Fruit fly (Drosophila melanogaster): ENCODE measurements around the gene CG16782.

CG16782 gene

dm6 chrX:3432928-3433327 is 27.1 kb downstream of the CG16782 start (continued):
- TF ChIP-seq Hr51 (GFP tag; optimal IDR thresholded peaks at IDR 0.05) (peak in 1 of 2 experiments; percentile 62), CG5953 (GFP tag; IDR thresholded peaks at IDR 0.05) (peak; percentile 74), CG17385 (GFP tag; optimal IDR thresholded peaks at IDR 0.05) (peak; percentile 13), E2f2 (GFP tag; IDR thresholded peaks at IDR 0.05) (0 out of 2 replicates have a peak, but pooled peaks have one; percentile 20), danr (GFP tag; IDR thresholded peaks at IDR 0.05) (0 out of 2 replicates have a peak, but pooled peaks have one; percentile 17), HLH3B (GFP tag; IDR thresholded peaks at IDR 0.05) (peak; percentile 52; the same call in 1 of the 2 replicates), CG18262 (tag; optimal IDR thresholded peaks at IDR 0.05) (peak; percentile 8), Sox102F (GFP tag; optimal IDR thresholded peaks at IDR 0.05) (peak; percentile 73), Taf1 (GFP tag; IDR thresholded peaks at IDR 0.05) (no peak), CG14014 (GFP tag; IDR thresholded peaks at IDR 0.05) (peak; percentile 53; the same call in 1 of the 2 replicates), bbx (GFP tag; IDR thresholded peaks at IDR 0.05; ENCODE audit: partially characterized antibody) (no peak), caup (GFP tag; optimal IDR thresholded peaks at IDR 0.05; ENCODE audit: severe bottlenecking) (no peak), CG9727 (GFP tag; optimal IDR thresholded peaks at IDR 0.05) (no peak), al (GFP tag; IDR thresholded peaks at IDR 0.05) (peak; percentile 39; the same call in 1 of the 2 replicates), fd102C (GFP tag; optimal IDR thresholded peaks at IDR 0.05) (no peak), CG6654 (GFP tag; optimal IDR thresholded peaks at IDR 0.05) (no peak), Ets65A (GFP tag) (peak; percentile 87), ato (GFP tag; IDR thresholded peaks at IDR 0.05; ENCODE audit: partially characterized antibody) (no peak), CG8944 (GFP tag; optimal IDR thresholded peaks at IDR 0.05) (peak; percentile 8), CG10565 (GFP tag; optimal IDR thresholded peaks at IDR 0.05) (no peak), sqz (GFP tag; optimal IDR thresholded peaks at IDR 0.05) (peak; percentile 1), CG4282 (GFP tag; optimal IDR thresholded peaks at IDR 0.05) (no peak), Ptx1 (GFP tag; IDR thresholded peaks at IDR 0.05) (peak; percentile 51), H2.0 (GFP tag; IDR thresholded peaks at IDR 0.05) (peak; percentile 65), zfh2 (GFP tag; optimal IDR thresholded peaks at IDR 0.05) (peak; percentile 1), Eip74EF (GFP tag; optimal IDR thresholded peaks at IDR 0.05) (no peak), CG9876 (GFP tag; optimal IDR thresholded peaks at IDR 0.05) (peak; percentile 30), CG7372 (GFP tag; IDR thresholded peaks at IDR 0.05) (no peak), so (GFP tag; IDR thresholded peaks at IDR 0.05) (peak; percentile 31; the same call in 1 of the 3 replicates), Mes4 (GFP tag; optimal IDR thresholded peaks at IDR 0.05) (no peak), CG7786 (GFP tag; optimal IDR thresholded peaks at IDR 0.05) (peak; percentile 35), otp (GFP tag; IDR thresholded peaks at IDR 0.05) (0 out of 3 replicates have a peak, but pooled peaks have one; percentile 23), sens-2 (GFP tag; IDR thresholded peaks at IDR 0.05) (0 out of 2 replicates have a peak, but pooled peaks have one; percentile 4), esg (GFP tag; conservative IDR thresholded peaks at IDR 0.05) (peak; percentile 48), CG1603 (tag; optimal IDR thresholded peaks at IDR 0.05) (peak; percentile 36), hkb (optimal IDR thresholded peaks at IDR 0.05) (no peak), hkb (GFP tag; IDR thresholded peaks at IDR 0.05) (peak; percentile 57), grau (tag; optimal IDR thresholded peaks at IDR 0.05) (peak; percentile 13), nmo (GFP tag; optimal IDR thresholded peaks at IDR 0.05) (peak; percentile 18), ara (GFP tag; IDR thresholded peaks at IDR 0.05) (no peak), CG3838 (GFP tag; optimal IDR thresholded peaks at IDR 0.05) (no peak), CG18599 (GFP tag; optimal IDR thresholded peaks at IDR 0.05) (peak; percentile 17), tgo (GFP tag; IDR thresholded peaks at IDR 0.05) (peak; percentile 53; the same call in 2 of the 3 replicates), en (GFP tag; optimal IDR thresholded peaks at IDR 0.05) (peak; percentile 30), eve (GFP tag; optimal IDR thresholded peaks at IDR 0.05) (peak in 1 of 2 experiments; percentile 63), dimm (GFP tag; IDR thresholded peaks at IDR 0.05) (0 out of 2 replicates have a peak, but pooled peaks have one; percentile 19), Nf-YC (tag; optimal IDR thresholded peaks at IDR 0.05) (no peak), jumu (GFP tag; optimal IDR thresholded peaks at IDR 0.05) (peak; percentile 31), jing (GFP tag; optimal IDR thresholded peaks at IDR 0.05) (no peak), unpg (GFP tag; optimal IDR thresholded peaks at IDR 0.05) (peak; percentile 38), CG7839 (tag; optimal IDR thresholded peaks at IDR 0.05) (peak; percentile 33)
